Worm (Caenorhabditis elegans): ENCODE measurements around the gene sri-31.
"Not testable (repeated sequence)": the region's sequence is repeated elsewhere in the genome, so short reads cannot be mapped to it uniquely, and the experiment has no call there.

The sri-31 gene

DNA sequence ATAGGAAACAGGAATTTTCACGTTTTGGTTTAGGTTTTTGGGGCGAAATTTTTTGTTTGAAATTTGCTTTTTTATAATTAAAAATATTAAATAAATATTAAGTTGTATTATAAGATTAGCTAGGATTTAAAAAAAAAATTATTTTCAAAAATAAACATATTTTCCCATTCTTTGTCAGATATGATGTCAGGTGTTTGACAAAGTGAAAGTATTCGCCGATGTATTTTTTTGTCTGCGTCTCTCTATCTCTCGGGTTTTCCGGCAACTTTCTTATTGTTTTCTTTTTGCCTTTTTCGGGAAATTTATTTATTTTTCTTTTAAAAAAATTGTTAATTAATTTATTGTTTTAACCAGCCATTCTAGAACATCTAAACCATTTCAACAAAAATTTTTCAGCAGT is 20.4 kb upstream of the sri-31 start:
- TF ChIP-seq blmp-1 (tag; optimal IDR thresholded peaks at IDR 0.05; ENCODE audit: insufficient read depth) (peak; percentile 65), unc-62 (GFP tag; optimal IDR thresholded peaks at IDR 0.05) (no peak)

ce11 chrII:3032480-3032879 is 18.3 kb upstream of the sri-31 start, which contains the start of gene B0454.6:
Gene B0454.6 (plus strand): TSS chrII:3032780.
- not testable (repeated sequence) for TF ChIP-seq C34F6.9 (tag; optimal IDR thresholded peaks at IDR 0.05); elt-1 (tag; optimal IDR thresholded peaks at IDR 0.05); lin-13 (GFP tag; optimal IDR thresholded peaks at IDR 0.05)

DNA sequence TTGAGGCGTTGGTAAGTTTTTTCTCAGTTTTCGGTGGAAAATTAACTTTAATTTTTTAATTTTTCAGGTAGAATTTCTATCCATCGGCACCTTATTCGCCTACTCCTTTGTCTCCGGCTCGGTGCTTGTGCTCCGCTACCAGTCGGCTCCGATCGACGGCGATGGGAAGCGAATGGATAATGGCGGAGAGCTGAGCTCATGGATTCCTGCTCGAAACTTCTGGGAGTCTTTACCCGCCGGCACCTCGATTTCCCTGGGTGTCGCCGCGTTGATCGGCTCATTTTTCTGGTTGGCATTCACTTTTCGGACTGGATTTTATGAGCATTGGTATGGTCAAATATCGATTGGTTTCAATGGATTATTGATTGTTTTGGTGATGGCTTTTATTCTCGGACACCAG is 15.9 kb upstream of the sri-31 start:
- TF ChIP-seq crh-2 (tag; optimal IDR thresholded peaks at IDR 0.05): no peak
- TF ChIP-seq lsy-2 (tag; optimal IDR thresholded peaks at IDR 0.05): no peak
- TF ChIP-seq sem-4 (tag; optimal IDR thresholded peaks at IDR 0.05): no peak
- TF ChIP-seq elt-1 (tag; optimal IDR thresholded peaks at IDR 0.05): no peak
- TF ChIP-seq sma-3 (GFP tag; optimal IDR thresholded peaks at IDR 0.05): no peak
- no peak for TF ChIP-seq nhr-11 (tag; optimal IDR thresholded peaks at IDR 0.05)
- no peak for TF ChIP-seq ztf-1 (GFP tag; conservative IDR thresholded peaks at IDR 0.05)
- no peak for TF ChIP-seq ZK546.5 (tag; optimal IDR thresholded peaks at IDR 0.05)
- no peak for TF ChIP-seq unc-39 (tag; optimal IDR thresholded peaks at IDR 0.05)
- TF ChIP-seq F13H6.1 (tag; optimal IDR thresholded peaks at IDR 0.05): no peak
- no peak for TF ChIP-seq nhr-23 (tag; optimal IDR thresholded peaks at IDR 0.05)
- TF ChIP-seq nhr-21 (tag; optimal IDR thresholded peaks at IDR 0.05): no peak
- no peak for TF ChIP-seq Y55F3AM.14 (GFP tag; optimal IDR thresholded peaks at IDR 0.05)
- TF ChIP-seq unc-55 (GFP tag; optimal IDR thresholded peaks at IDR 0.05): no peak

- TF ChIP-seq R02D3.7 (tag; optimal IDR thresholded peaks at IDR 0.05) (no peak), elt-3 (tag; optimal IDR thresholded peaks at IDR 0.05) (no peak), skn-1 (tag; optimal IDR thresholded peaks at IDR 0.05) (no peak), aly-2 (tag; optimal IDR thresholded peaks at IDR 0.05) (no peak), mdl-1 (tag; optimal IDR thresholded peaks at IDR 0.05) (no peak), mbf-1 (tag; optimal IDR thresholded peaks at IDR 0.05) (no peak), fos-1 (tag; optimal IDR thresholded peaks at IDR 0.05) (no peak), ztf-4 (tag; optimal IDR thresholded peaks at IDR 0.05) (no peak), mab-5 (tag; optimal IDR thresholded peaks at IDR 0.05) (no peak)
Measured at ce11 chrII:3036344-3036743, 14.5 kb upstream of the sri-31 start.

DNA sequence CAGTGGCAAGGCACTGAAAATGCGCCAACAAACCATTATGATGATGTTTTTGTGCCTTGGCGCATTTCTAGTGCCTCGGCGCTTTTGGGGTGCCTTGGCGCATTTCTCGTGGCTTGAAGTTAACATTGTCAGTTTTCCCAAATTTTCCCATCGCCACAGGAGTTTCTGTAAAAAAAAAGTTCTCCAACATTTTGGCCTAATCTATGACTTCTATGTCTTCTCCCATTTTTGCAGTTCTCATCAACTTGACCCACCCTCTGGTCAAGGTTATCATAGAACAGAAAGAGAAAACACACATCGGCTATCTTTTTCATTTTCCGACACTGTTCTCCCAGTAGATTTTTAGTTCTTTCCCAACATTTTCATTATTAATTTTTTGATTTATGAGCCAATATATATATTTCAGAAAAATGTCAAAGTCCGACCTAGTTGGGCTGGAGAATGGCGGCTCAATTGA is 12.3 kb upstream of the sri-31 start, which contains the start of the genes B0454.26 and B0454.5:
B0454.26 (minus strand) TSS at position 101 of the 457 bp plus-strand sequence.
B0454.5 (plus strand) TSS at position 407 of the 457 bp plus-strand sequence.
- no peak for TF ChIP-seq mab-5 (tag; optimal IDR thresholded peaks at IDR 0.05)
- TF ChIP-seq ama-1 (optimal IDR thresholded peaks at IDR 0.05): no peak
- no peak for TF ChIP-seq nhr-23 (tag; optimal IDR thresholded peaks at IDR 0.05)
- no peak for TF ChIP-seq mdl-1 (tag; optimal IDR thresholded peaks at IDR 0.05)

ce11 chrII:3043358-3043757 is 7.4 kb upstream of the sri-31 start, which contains the start of gene B0454.8:
Gene B0454.8 (minus strand): TSS chrII:3043458.
- no peak for TF ChIP-seq R02D3.7 (tag; optimal IDR thresholded peaks at IDR 0.05)
- no peak for TF ChIP-seq nhr-11 (tag; optimal IDR thresholded peaks at IDR 0.05)
- TF ChIP-seq nhr-6 (tag; optimal IDR thresholded peaks at IDR 0.05): no peak
- TF ChIP-seq ceh-82 (tag; optimal IDR thresholded peaks at IDR 0.05): no peak
- TF ChIP-seq nhr-25 (tag; optimal IDR thresholded peaks at IDR 0.05): no peak
- no peak for TF ChIP-seq crh-2 (tag; optimal IDR thresholded peaks at IDR 0.05)
- no peak for TF ChIP-seq mdl-1 (tag; optimal IDR thresholded peaks at IDR 0.05)
- TF ChIP-seq sma-9 (GFP tag; optimal IDR thresholded peaks at IDR 0.05): no peak
- no peak for TF ChIP-seq sma-9 (tag; optimal IDR thresholded peaks at IDR 0.05)
- TF ChIP-seq nhr-21 (tag; optimal IDR thresholded peaks at IDR 0.05): no peak
- TF ChIP-seq ama-1 (optimal IDR thresholded peaks at IDR 0.05): no peak
- TF ChIP-seq egl-27 (tag; optimal IDR thresholded peaks at IDR 0.05): no peak
- no peak for TF ChIP-seq nhr-77 (tag; optimal IDR thresholded peaks at IDR 0.05)
- no peak for TF ChIP-seq blmp-1 (tag; optimal IDR thresholded peaks at IDR 0.05; ENCODE audit: insufficient read depth)
- no peak for TF ChIP-seq unc-55 (GFP tag; optimal IDR thresholded peaks at IDR 0.05)
- TF ChIP-seq sem-4 (tag; optimal IDR thresholded peaks at IDR 0.05): no peak
- no peak for TF ChIP-seq mbf-1 (tag; optimal IDR thresholded peaks at IDR 0.05)
- TF ChIP-seq skn-1 (tag; optimal IDR thresholded peaks at IDR 0.05): no peak
